Worm (Caenorhabditis elegans): ENCODE results near the gene fis-2.
A peak's percentile ranks its signal among the peaks of the same experiment; 100 is the strongest.

The fis-2 gene

ce11 chrX:8261125-8261684 is 23.8 kb downstream of the fis-2 start, which contains the start of gene M60.7:
Gene M60.7 (minus strand): TSS chrX:8261175.
- TF ChIP-seq lin-14 (GFP tag; optimal IDR thresholded peaks at IDR 0.05) (no peak), efl-1 (optimal IDR thresholded peaks at IDR 0.05) (no peak), efl-1 (GFP tag; optimal IDR thresholded peaks at IDR 0.05 in 1 of 2) (peak in 1 of 2 experiments; percentile 87), fkh-4 (tag; optimal IDR thresholded peaks at IDR 0.05; ENCODE audit: borderline replicate concordance) (no peak), dpl-1 (GFP tag; optimal IDR thresholded peaks at IDR 0.05) (no peak), ama-1 (optimal IDR thresholded peaks at IDR 0.05) (no peak), pag-3 (tag; optimal IDR thresholded peaks at IDR 0.05; ENCODE audit: borderline replicate concordance, insufficient read depth) (no peak)

ce11 chrX:8257687-8258086 is 27.3 kb downstream of the fis-2 start:
- TF ChIP-seq F16B12.6 (tag; optimal IDR thresholded peaks at IDR 0.05) (no peak), efl-1 (optimal IDR thresholded peaks at IDR 0.05) (no peak), efl-1 (GFP tag; optimal IDR thresholded peaks at IDR 0.05 in 1 of 2) (peak in 1 of 2 experiments; percentile 20), grh-1 (GFP tag; IDR thresholded peaks at IDR 0.05) (no peak), lir-3 (tag; optimal IDR thresholded peaks at IDR 0.05; ENCODE audit: poor library complexity) (no peak), mep-1 (tag; optimal IDR thresholded peaks at IDR 0.05) (no peak), zip-4 (GFP tag; optimal IDR thresholded peaks at IDR 0.05) (peak; percentile 62), C34B4.2 (tag; optimal IDR thresholded peaks at IDR 0.05) (no peak)

ce11 chrX:8255433-8255832 is 29.6 kb downstream of the fis-2 start:
- TF ChIP-seq rnt-1 (tag; optimal IDR thresholded peaks at IDR 0.05), result no peak
- TF ChIP-seq nhr-85 (tag), result peak; percentile 85
- no peak for TF ChIP-seq fos-1 (tag; optimal IDR thresholded peaks at IDR 0.05)
- peak in 1 of 6 experiments; percentile 70 for TF ChIP-seq elt-3 (tag; optimal IDR thresholded peaks at IDR 0.05)
- TF ChIP-seq lin-14 (GFP tag; optimal IDR thresholded peaks at IDR 0.05), result peak; percentile 67
- no peak for TF ChIP-seq F16B12.6 (tag; optimal IDR thresholded peaks at IDR 0.05)
- no peak for TF ChIP-seq egl-13 (tag; optimal IDR thresholded peaks at IDR 0.05)
- TF ChIP-seq sup-37 (GFP tag; optimal IDR thresholded peaks at IDR 0.05), result no peak
- no peak for TF ChIP-seq dpl-1 (GFP tag; optimal IDR thresholded peaks at IDR 0.05)
- TF ChIP-seq ceh-63 (GFP tag; optimal IDR thresholded peaks at IDR 0.05), result no peak
- no peak for TF ChIP-seq alr-1 (tag; optimal IDR thresholded peaks at IDR 0.05; ENCODE audit: borderline replicate concordance)
- TF ChIP-seq lin-15B (tag; optimal IDR thresholded peaks at IDR 0.05), result no peak
- TF ChIP-seq skn-1 (tag; optimal IDR thresholded peaks at IDR 0.05), result peak; percentile 42
- TF ChIP-seq blmp-1 (tag; optimal IDR thresholded peaks at IDR 0.05), result peak; percentile 95
- TF ChIP-seq nhr-76 (tag; optimal IDR thresholded peaks at IDR 0.05), result no peak
- TF ChIP-seq nhr-12 (tag; optimal IDR thresholded peaks at IDR 0.05), result no peak
- no peak for TF ChIP-seq efl-1 (optimal IDR thresholded peaks at IDR 0.05)
- peak in 1 of 2 experiments; percentile 90 for TF ChIP-seq efl-1 (GFP tag; optimal IDR thresholded peaks at IDR 0.05 in 1 of 2)
- no peak for TF ChIP-seq grh-1 (GFP tag; IDR thresholded peaks at IDR 0.05)
- no peak for TF ChIP-seq elt-2 (tag; optimal IDR thresholded peaks at IDR 0.05)

- no peak for TF ChIP-seq lin-15B (tag; optimal IDR thresholded peaks at IDR 0.05)
- TF ChIP-seq ztf-4 (tag; optimal IDR thresholded peaks at IDR 0.05), result no peak
- no peak for TF ChIP-seq nhr-28 (tag; optimal IDR thresholded peaks at IDR 0.05)
- TF ChIP-seq mef-2 (tag; optimal IDR thresholded peaks at IDR 0.05), result no peak
- no peak for TF ChIP-seq hlh-17 (GFP tag; optimal IDR thresholded peaks at IDR 0.05; ENCODE audit: borderline replicate concordance)
- TF ChIP-seq unc-130 (tag; optimal IDR thresholded peaks at IDR 0.05), result no peak
- no peak for TF ChIP-seq lir-3 (tag; optimal IDR thresholded peaks at IDR 0.05; ENCODE audit: poor library complexity)
- peak; percentile 49 for TF ChIP-seq swsn-7 (tag; optimal IDR thresholded peaks at IDR 0.05)
- TF ChIP-seq elt-3 (tag; optimal IDR thresholded peaks at IDR 0.05), result no peak
- no peak for TF ChIP-seq lin-13 (GFP tag; optimal IDR thresholded peaks at IDR 0.05)
- TF ChIP-seq lsy-2 (tag; optimal IDR thresholded peaks at IDR 0.05), result peak in 1 of 2 experiments; percentile 42
- peak; percentile 16 to 32 for TF ChIP-seq efl-1 (optimal IDR thresholded peaks at IDR 0.05)
- no peak for TF ChIP-seq efl-1 (GFP tag; optimal IDR thresholded peaks at IDR 0.05 in 1 of 2)
- TF ChIP-seq ets-5 (GFP tag; IDR thresholded peaks at IDR 0.05), result no peak
- TF ChIP-seq ces-1 (GFP tag; optimal IDR thresholded peaks at IDR 0.05), result no peak
- TF ChIP-seq ceh-90 (tag; optimal IDR thresholded peaks at IDR 0.05), result no peak
- TF ChIP-seq snu-23 (GFP tag; optimal IDR thresholded peaks at IDR 0.05), result peak; percentile 61
- no peak for TF ChIP-seq elt-2 (tag; optimal IDR thresholded peaks at IDR 0.05)
- no peak for TF ChIP-seq pag-3 (tag; optimal IDR thresholded peaks at IDR 0.05; ENCODE audit: borderline replicate concordance, insufficient read depth)
- peak; percentile 52 for TF ChIP-seq nhr-71 (tag; optimal IDR thresholded peaks at IDR 0.05)
- TF ChIP-seq ceh-82 (tag; optimal IDR thresholded peaks at IDR 0.05), result peak in 1 of 3 experiments; percentile 73
- TF ChIP-seq lin-39 (tag; optimal IDR thresholded peaks at IDR 0.05), result no peak
- TF ChIP-seq mdl-1 (tag; optimal IDR thresholded peaks at IDR 0.05), result peak in 1 of 2 experiments; percentile 30
- TF ChIP-seq nhr-237 (tag; optimal IDR thresholded peaks at IDR 0.05), result no peak
- no peak for TF ChIP-seq C04F5.9 (tag; optimal IDR thresholded peaks at IDR 0.05)
Observed at ce11 chrX:8252293-8252692, 32.7 kb downstream of the fis-2 start, which contains the start of gene M60.6. Gene M60.6 (minus strand): TSS chrX:8252458.

Data from whole organism, L1 larva.